Fruit fly (Drosophila melanogaster) S2 (cell line): ENCODE results near the gene BOD1.

Source experiments
- CG8478 ChIP-seq: fragments of >200 bp; optimal IDR thresholded peaks from 2 replicates; lab custom pipeline; 2018
- CTCF ChIP-seq, 2 experiments: fragments of >200 bp; optimal IDR thresholded peaks; 2 replicates each; lab custom pipeline; 2018

DNA sequence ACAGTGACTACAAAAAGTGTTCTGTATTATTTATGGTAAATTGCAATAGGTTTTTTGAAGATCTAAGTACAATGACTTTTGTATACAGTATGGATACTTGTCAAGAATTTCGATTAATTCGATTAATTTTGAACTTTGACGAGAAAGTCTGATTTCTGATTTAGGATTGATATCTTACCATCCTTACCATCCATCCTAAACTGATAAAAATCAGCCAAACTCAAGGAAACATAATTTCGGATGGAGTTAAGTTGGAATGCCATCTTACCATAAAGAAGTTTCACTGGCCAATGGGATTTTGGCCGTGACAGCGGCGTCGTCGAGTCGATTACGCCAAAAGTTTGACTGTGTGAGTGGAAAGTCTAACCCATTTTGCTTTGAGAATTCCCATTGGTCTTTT, 52.6 kb downstream of the BOD1 start, which contains the start of gene CG4815:
- TF ChIP-seq CG8478 (no peak), CTCF (optimal IDR thresholded peaks at IDR 0.05; lab: Kevin White, UChicago) (no peak)
